Fruit fly (Drosophila melanogaster): ENCODE results near the gene CG1894.
A peak's percentile ranks its signal among the peaks of the same experiment; 100 is the strongest.

The CG1894 gene

dm6 chr3R:28484257-28484656 is at the start of gene CG1894:
TSS of gene CG1894 (plus strand) at chr3R:28484557.
- TF ChIP-seq CG18764 (GFP tag; optimal IDR thresholded peaks at IDR 0.05), result no peak
- no peak for TF ChIP-seq zen2 (GFP tag; IDR thresholded peaks at IDR 0.05; ENCODE audit: partially characterized antibody)
- TF ChIP-seq Hand (GFP tag; optimal IDR thresholded peaks at IDR 0.05), result no peak
- TF ChIP-seq CG9215 (GFP tag; IDR thresholded peaks at IDR 0.05), result no peak
- no peak for TF ChIP-seq Stat92E (GFP tag; optimal IDR thresholded peaks at IDR 0.05)
- no peak for TF ChIP-seq NFAT (GFP tag; IDR thresholded peaks at IDR 0.05)
- TF ChIP-seq slp2 (GFP tag; optimal IDR thresholded peaks at IDR 0.05), result no peak
- no peak for TF ChIP-seq CG18262 (tag; optimal IDR thresholded peaks at IDR 0.05)
- TF ChIP-seq chinmo (GFP tag; IDR thresholded peaks at IDR 0.05; ENCODE audit: partially characterized antibody), result no peak
- no peak for TF ChIP-seq CG11085 (GFP tag; IDR thresholded peaks at IDR 0.05)

DNA sequence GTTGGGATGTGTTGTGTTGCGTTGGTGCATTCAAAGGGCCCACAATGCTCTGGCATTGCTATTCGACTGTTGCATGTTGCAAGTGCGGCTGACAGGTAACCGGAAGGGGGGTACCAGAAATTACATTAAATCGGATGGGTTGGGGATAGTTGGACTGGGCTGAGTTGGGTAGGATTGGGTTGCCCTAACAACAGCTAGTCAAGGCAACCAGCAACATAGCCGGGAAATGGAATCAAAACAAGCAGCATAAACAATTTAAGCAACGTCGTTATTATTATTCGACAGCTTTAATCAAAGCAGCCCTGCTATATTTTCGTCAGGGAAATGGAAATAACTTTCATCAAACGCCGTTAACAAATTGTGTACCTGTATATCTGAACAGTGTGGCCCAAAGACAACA is 2.3 kb downstream of the CG1894 start, which contains the start of gene Dhc98D:
TSS of gene Dhc98D (plus strand) at position 301 of the 400 bp plus-strand sequence.
- TF ChIP-seq sug (tag; optimal IDR thresholded peaks at IDR 0.05), result no peak
- TF ChIP-seq Sox102F (GFP tag; optimal IDR thresholded peaks at IDR 0.05), result no peak
- no peak for TF ChIP-seq Dll (GFP tag; IDR thresholded peaks at IDR 0.05; ENCODE audit: partially characterized antibody)
- no peak for TF ChIP-seq ranshi (GFP tag; IDR thresholded peaks at IDR 0.05)
- TF ChIP-seq CG34224 (GFP tag; IDR thresholded peaks at IDR 0.05; ENCODE audit: partially characterized antibody), result no peak
- no peak for TF ChIP-seq Sry-δ (GFP tag; optimal IDR thresholded peaks at IDR 0.05)
- TF ChIP-seq bcd (GFP tag; optimal IDR thresholded peaks at IDR 0.05), result no peak
- no peak for TF ChIP-seq H2.0 (GFP tag; IDR thresholded peaks at IDR 0.05)
- TF ChIP-seq CG11456 (GFP tag; IDR thresholded peaks at IDR 0.05), result no peak
- TF ChIP-seq CG4360 (GFP tag; IDR thresholded peaks at IDR 0.05), result no peak
- TF ChIP-seq sd (tag; optimal IDR thresholded peaks at IDR 0.05), result no peak
- TF ChIP-seq kah (GFP tag; optimal IDR thresholded peaks at IDR 0.05), result no peak
- no peak for TF ChIP-seq Lim3 (GFP tag; IDR thresholded peaks at IDR 0.05)
- no peak for TF ChIP-seq Spps (tag; optimal IDR thresholded peaks at IDR 0.05)
- no peak for TF ChIP-seq CG2678 (tag; optimal IDR thresholded peaks at IDR 0.05)

dm6 chr3R:28520401-28520800 is 36.0 kb downstream of the CG1894 start, which contains the start of gene CG31051:
TSS of gene CG31051 (minus strand) at chr3R:28520515.
- TF ChIP-seq crp (GFP tag; optimal IDR thresholded peaks at IDR 0.05) (peak in 1 of 2 experiments; percentile 59), MESR4 (GFP tag; optimal IDR thresholded peaks at IDR 0.05) (peak; percentile 2), H15 (GFP tag; IDR thresholded peaks at IDR 0.05) (no peak), CG11560 (tag; IDR thresholded peaks at IDR 0.05) (no peak), Hey (tag; optimal IDR thresholded peaks at IDR 0.05) (no peak), Med (GFP tag) (peak; percentile 23), CG17328 (GFP tag; IDR thresholded peaks at IDR 0.05) (no peak), ewg (GFP tag; optimal IDR thresholded peaks at IDR 0.05) (peak; percentile 93), CG11247 (GFP tag; IDR thresholded peaks at IDR 0.05) (no peak), MBD-R2 (GFP tag; IDR thresholded peaks at IDR 0.05) (peak; percentile 85), Usf (GFP tag; optimal IDR thresholded peaks at IDR 0.05) (no peak), CG31224 (GFP tag; IDR thresholded peaks at IDR 0.05) (no peak), HmgD (GFP tag; optimal IDR thresholded peaks at IDR 0.05) (no peak), CG8944 (GFP tag; optimal IDR thresholded peaks at IDR 0.05) (no peak), onecut (GFP tag; IDR thresholded peaks at IDR 0.05) (peak; percentile 99), lbe (GFP tag; optimal IDR thresholded peaks at IDR 0.05) (no peak), grau (tag; optimal IDR thresholded peaks at IDR 0.05) (no peak), Abd-B (GFP tag; optimal IDR thresholded peaks at IDR 0.05) (no peak), CG1792 (GFP tag; optimal IDR thresholded peaks at IDR 0.05) (no peak), exex (tag; optimal IDR thresholded peaks at IDR 0.05) (no peak)

All from whole organism, embryonic.